Worm (Caenorhabditis elegans): ENCODE measurements around the gene bcas-2.

DNA sequence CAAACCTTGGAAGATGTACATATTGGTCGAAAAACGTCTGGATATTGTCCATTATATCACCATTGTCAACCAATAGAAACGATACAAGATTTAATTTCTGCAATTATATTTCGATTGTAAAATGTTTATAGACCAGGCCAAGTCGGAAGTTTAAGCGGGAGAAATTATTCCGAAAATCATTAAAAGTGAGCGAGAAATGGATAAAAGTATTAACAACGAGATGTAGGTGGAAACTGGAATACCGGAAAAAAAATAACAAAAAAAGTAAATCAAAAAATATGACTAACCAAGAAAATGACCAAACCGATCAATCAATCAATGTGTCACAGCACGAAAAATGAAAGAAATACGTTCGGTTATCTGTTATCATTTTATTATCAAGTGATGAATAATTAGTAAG is 41.6 kb upstream of the bcas-2 start, which contains the start of gene F47D12.6:
- no peak for TF ChIP-seq ztf-4 (tag; optimal IDR thresholded peaks at IDR 0.05)
- no peak for TF ChIP-seq nhr-6 (tag; optimal IDR thresholded peaks at IDR 0.05)
- no peak for TF ChIP-seq unc-39 (tag; optimal IDR thresholded peaks at IDR 0.05)
- TF ChIP-seq ceh-16 (tag; optimal IDR thresholded peaks at IDR 0.05), result no peak
- TF ChIP-seq lin-39 (tag; optimal IDR thresholded peaks at IDR 0.05), result no peak
- TF ChIP-seq lsy-2 (tag; optimal IDR thresholded peaks at IDR 0.05), result no peak
- no peak for TF ChIP-seq nhr-237 (tag; optimal IDR thresholded peaks at IDR 0.05)
- no peak for TF ChIP-seq unc-55 (GFP tag; optimal IDR thresholded peaks at IDR 0.05)
- no peak for TF ChIP-seq R02D3.7 (tag; optimal IDR thresholded peaks at IDR 0.05)
- no peak for TF ChIP-seq nhr-12 (tag; optimal IDR thresholded peaks at IDR 0.05)
- TF ChIP-seq egl-27 (tag; optimal IDR thresholded peaks at IDR 0.05), result no peak
- no peak for TF ChIP-seq gmeb-1 (tag; optimal IDR thresholded peaks at IDR 0.05)
- TF ChIP-seq nhr-11 (tag; optimal IDR thresholded peaks at IDR 0.05), result no peak
